Worm (Caenorhabditis elegans) whole organism, midembryonic: Measurements from ENCODE around the gene F40F8.4.

Source experiments
- T22C8.4 ChIP-seq: fragments of 200-800 bp; sonication (Bioruptor generic); IDR thresholded peaks from 2 replicates; pipeline ENCODE4 v1.3.6; 2022; ENCODE audit warnings: missing genetic modification characterization, missing compliant biosample characterization
- cog-1 ChIP-seq: sonication (generic microtip); optimal IDR thresholded peaks from 2 replicates; lab custom pipeline; 2016; ENCODE audit warnings: missing genetic modification characterization, missing compliant biosample characterization
- flt-1 ChIP-seq: fragments of 200-800 bp; sonication (Bioruptor generic); IDR thresholded peaks from 2 replicates; pipeline ENCODE4 v1.3.6; 2022; ENCODE audit warnings: missing genetic modification characterization, missing compliant biosample characterization
- med-1 ChIP-seq: sonication (generic microtip); optimal IDR thresholded peaks from 2 replicates; lab custom pipeline; 2017; ENCODE audit warnings: missing genetic modification characterization, mild to moderate bottlenecking, missing compliant biosample characterization, antibody characterized with exemption, missing genetic modification reagents; ENCODE audit not compliant: insufficient read depth
- ref-1 ChIP-seq: fragments of 200-800 bp; sonication (Bioruptor generic); conservative IDR thresholded peaks from 2 replicates; pipeline ENCODE4 v1.3.6; 2022; ENCODE audit warnings: missing genetic modification reagents, missing genetic modification characterization, missing compliant biosample characterization
- tab-1 ChIP-seq: fragments of 200-800 bp; sonication (Bioruptor generic); IDR thresholded peaks from 2 replicates; pipeline ENCODE4 v1.3.6; 2022; ENCODE audit warnings: missing genetic modification characterization, missing compliant biosample characterization
- ztf-23 ChIP-seq: fragments of 200-800 bp; sonication (Bioruptor generic); IDR thresholded peaks from 2 replicates; pipeline ENCODE4 v1.3.6; 2022; ENCODE audit warnings: missing genetic modification reagents, missing genetic modification characterization, missing compliant biosample characterization
- ztf-29 ChIP-seq: fragments of 200-800 bp; sonication (Bioruptor generic); IDR thresholded peaks from 2 replicates; pipeline ENCODE4 v1.3.6; 2022; ENCODE audit warnings: missing genetic modification reagents, missing genetic modification characterization, missing compliant biosample characterization

DNA sequence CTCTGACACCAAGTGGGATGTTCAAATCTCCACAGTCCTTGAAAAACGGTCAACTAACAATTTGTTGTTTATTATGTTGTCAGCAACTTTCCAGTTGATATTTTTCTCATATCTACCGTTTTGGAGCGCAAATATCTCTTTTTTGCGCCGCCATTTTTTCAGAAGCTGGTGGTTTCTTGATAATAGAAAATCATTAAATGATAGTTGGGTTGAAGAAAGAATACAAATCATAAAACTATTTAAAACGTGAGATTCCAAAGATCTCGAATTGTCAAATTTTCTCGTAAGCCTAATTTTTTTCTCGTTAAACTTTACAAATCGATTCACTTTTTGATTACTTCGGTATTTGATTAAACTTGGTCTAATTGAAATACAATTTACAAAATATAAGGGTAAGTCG is 47.6 kb downstream of the F40F8.4 start, which contains the start of gene rpl-42:
- TF ChIP-seq tab-1 (GFP tag; lab: Robert Waterston, UW) (no peak), ztf-29 (GFP tag; lab: Robert Waterston, UW) (no peak), T22C8.4 (GFP tag; lab: Robert Waterston, UW) (no peak), flt-1 (no peak), ref-1 (GFP tag; lab: Robert Waterston, UW) (no peak), med-1 (no peak), cog-1 (no peak), ztf-23 (GFP tag; lab: Robert Waterston, UW) (no peak)
